Worm (Caenorhabditis elegans) whole organism, L1 larva: ENCODE results near the gene erd-2.1.

Source experiments
- C34B4.2 ChIP-seq: sonication (generic microtip); optimal IDR thresholded peaks from 2 replicates; lab custom pipeline; 2017; ENCODE audit warnings: mild to moderate bottlenecking, missing genetic modification characterization, missing compliant biosample characterization
- F16B12.6 ChIP-seq: fragments of 150-350 bp; optimal IDR thresholded peaks from 2 replicates; lab custom pipeline; 2014; ENCODE audit warnings: missing biosample characterization, missing genetic modification characterization
- ama-1 ChIP-seq: fragments of 150-350 bp; optimal IDR thresholded peaks from 2 replicates; lab custom pipeline; 2014
- hpl-2 ChIP-seq: fragments of 150-350 bp; optimal IDR thresholded peaks from 2 replicates; lab custom pipeline; 2014; ENCODE audit warnings: missing biosample characterization, missing genetic modification reagents, missing genetic modification characterization
- irx-1 ChIP-seq: sonication (generic microtip); optimal IDR thresholded peaks from 2 replicates; lab custom pipeline; 2016; ENCODE audit warnings: missing genetic modification characterization, missing compliant biosample characterization
- mef-2 ChIP-seq: fragments of 150-350 bp; optimal IDR thresholded peaks from 2 replicates; lab custom pipeline; 2014; ENCODE audit warnings: missing biosample characterization, missing genetic modification characterization
- nhr-237 ChIP-seq: fragments of 150-350 bp; optimal IDR thresholded peaks from 2 replicates; lab custom pipeline; 2014; ENCODE audit warnings: missing biosample characterization, missing genetic modification characterization
- nhr-84 ChIP-seq: sonication (generic microtip); optimal IDR thresholded peaks from 2 replicates; lab custom pipeline; 2017; ENCODE audit warnings: missing biosample characterization, missing genetic modification characterization
- pag-3 ChIP-seq: sonication (generic microtip); optimal IDR thresholded peaks from 2 replicates; lab custom pipeline; 2017; ENCODE audit warnings: missing genetic modification characterization, mild to moderate bottlenecking, missing compliant biosample characterization, antibody characterized with exemption, borderline replicate concordance; ENCODE audit not compliant: insufficient read depth
- unc-30 ChIP-seq: sonication (generic microtip); optimal IDR thresholded peaks from 2 replicates; lab custom pipeline; 2017; ENCODE audit warnings: missing biosample characterization, missing genetic modification characterization
- unc-86 ChIP-seq: sonication (generic microtip); optimal IDR thresholded peaks from 2 replicates; lab custom pipeline; 2016; ENCODE audit warnings: missing genetic modification characterization, missing compliant biosample characterization
- ztf-11 ChIP-seq, 2 experiments: sonication (generic microtip); optimal IDR thresholded peaks; 2 replicates each; lab custom pipeline; 2016 to 2017; ENCODE audit warnings: missing genetic modification characterization in 2 of 2, missing biosample characterization in 1 of 2, missing compliant biosample characterization in 1 of 2

ce11 chrX:10130159-10130558 is 28.5 kb downstream of the erd-2.1 start:
- no peak for TF ChIP-seq mef-2
- no peak for TF ChIP-seq C34B4.2 (tag; lab: Kevin White, UChicago)
- no peak for TF ChIP-seq ama-1 (lab: Kevin White, UChicago)
- TF ChIP-seq nhr-84, result no peak
- no peak for TF ChIP-seq unc-86 (tag; lab: Kevin White, UChicago)
- TF ChIP-seq unc-30 (tag; lab: Kevin White, UChicago), result no peak
- no peak for TF ChIP-seq pag-3 (tag; lab: Kevin White, UChicago)
- no peak for TF ChIP-seq F16B12.6 (tag; lab: Kevin White, UChicago)
- no peak for TF ChIP-seq ztf-11 (tag; optimal IDR thresholded peaks at IDR 0.05; lab: Kevin White, UChicago)
- TF ChIP-seq hpl-2, result no peak
- TF ChIP-seq nhr-237 (tag; lab: Kevin White, UChicago), result no peak
- no peak for TF ChIP-seq irx-1 (tag; lab: Kevin White, UChicago)
